Worm (Caenorhabditis elegans) whole organism, L2 larva: Measurements from ENCODE around the gene nhr-168.

Source experiments
- ZK546.5 ChIP-seq: sonication (generic microtip); optimal IDR thresholded peaks from 2 replicates; lab custom pipeline; 2017; ENCODE audit warnings: missing biosample characterization, missing genetic modification characterization
- egl-27 ChIP-seq: sonication (generic microtip); optimal IDR thresholded peaks from 3 replicates; lab custom pipeline; 2017; ENCODE audit warnings: missing biosample characterization, missing genetic modification reagents, missing genetic modification characterization
- elt-1 ChIP-seq: fragments of 150-350 bp; optimal IDR thresholded peaks from 2 replicates; lab custom pipeline; 2014; ENCODE audit warnings: missing biosample characterization, missing genetic modification characterization
- nhr-10 ChIP-seq: sonication (generic microtip); optimal IDR thresholded peaks from 2 replicates; lab custom pipeline; 2017; ENCODE audit warnings: missing biosample characterization, missing genetic modification characterization
- peb-1 ChIP-seq: fragments of 150-350 bp; optimal IDR thresholded peaks from 2 replicates; lab custom pipeline; 2014; ENCODE audit warnings: missing biosample characterization, missing genetic modification characterization
- snpc-4 ChIP-seq: fragments of 150-350 bp; optimal IDR thresholded peaks from 2 replicates; lab custom pipeline; 2014; ENCODE audit warnings: missing biosample characterization, missing genetic modification characterization
- unc-62 ChIP-seq: fragments of 150-350 bp; optimal IDR thresholded peaks from 2 replicates; lab custom pipeline; 2014; ENCODE audit warnings: missing biosample characterization, missing genetic modification reagents, missing genetic modification characterization
- zag-1 ChIP-seq: fragments of 150-350 bp; optimal IDR thresholded peaks from 2 replicates; lab custom pipeline; 2014; ENCODE audit warnings: missing biosample characterization, missing genetic modification characterization
- ztf-4 ChIP-seq: fragments of 150-350 bp; optimal IDR thresholded peaks from 2 replicates; lab custom pipeline; 2014; ENCODE audit warnings: missing biosample characterization, missing genetic modification characterization

DNA sequence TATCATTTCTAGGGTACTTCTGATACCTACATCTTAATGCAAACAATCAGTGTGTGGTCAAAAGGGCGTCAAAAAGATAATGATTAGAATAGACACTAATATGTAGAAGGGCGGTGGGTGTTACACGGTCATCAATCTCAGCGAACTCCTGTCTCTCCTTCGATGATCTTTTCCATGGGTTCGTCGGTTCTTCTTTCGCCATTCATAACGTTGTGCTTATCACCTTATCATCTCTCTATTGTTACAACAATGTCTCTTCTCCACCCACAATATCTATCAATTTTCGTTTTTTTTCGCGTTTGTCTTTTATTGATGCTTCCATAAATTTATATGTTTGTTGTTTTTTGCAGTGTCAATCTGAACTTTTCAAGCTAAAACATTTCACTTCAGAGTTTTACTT, 32.2 kb downstream of the nhr-168 start, which contains the start of gene ceh-79:
- TF ChIP-seq elt-1 (tag; lab: Kevin White, UChicago) (no peak), snpc-4 (tag; lab: Kevin White, UChicago) (no peak), unc-62 (GFP tag; lab: Kevin White, UChicago) (no peak), ZK546.5 (no peak), nhr-10 (no peak), egl-27 (tag; lab: Kevin White, UChicago) (no peak), peb-1 (tag; lab: Kevin White, UChicago) (no peak), ztf-4 (tag; lab: Kevin White, UChicago) (no peak), zag-1 (no peak)
